Worm (Caenorhabditis elegans) whole organism, early embryonic: ENCODE measurements around the gene mac-1.

Source experiments
- ama-1 ChIP-seq: fragments of 150-350 bp; optimal IDR thresholded peaks from 2 replicates; lab custom pipeline; 2014
- ceh-36 ChIP-seq: sonication (generic microtip); optimal IDR thresholded peaks from 2 replicates; lab custom pipeline; 2016; ENCODE audit warnings: missing genetic modification characterization, inconsistent platforms, missing compliant biosample characterization
- flt-1 ChIP-seq: fragments of 200-800 bp; sonication (Bioruptor generic); IDR thresholded peaks from 2 replicates; pipeline ENCODE4 v1.3.6; 2022; ENCODE audit warnings: missing genetic modification characterization, missing compliant biosample characterization
- hmbx-1 ChIP-seq: sonication (generic microtip); optimal IDR thresholded peaks from 2 replicates; lab custom pipeline; 2016; ENCODE audit warnings: mild to moderate bottlenecking, missing genetic modification characterization, missing compliant biosample characterization
- scrt-1 ChIP-seq: fragments of 200-800 bp; sonication (Bioruptor generic); IDR thresholded peaks from 2 replicates; pipeline ENCODE4 v1.3.6; 2022; ENCODE audit warnings: missing genetic modification characterization, missing compliant biosample characterization
- tbx-11 ChIP-seq: fragments of 200-800 bp; sonication (Bioruptor generic); IDR thresholded peaks from 2 replicates; pipeline ENCODE4 v1.3.6; 2022; ENCODE audit warnings: missing genetic modification characterization, missing compliant biosample characterization
- tbx-37 ChIP-seq: fragments of 200-800 bp; sonication (Bioruptor generic); conservative IDR thresholded peaks from 2 replicates; pipeline ENCODE4 v1.3.6; 2022; ENCODE audit warnings: missing genetic modification reagents, missing genetic modification characterization, missing compliant biosample characterization

DNA sequence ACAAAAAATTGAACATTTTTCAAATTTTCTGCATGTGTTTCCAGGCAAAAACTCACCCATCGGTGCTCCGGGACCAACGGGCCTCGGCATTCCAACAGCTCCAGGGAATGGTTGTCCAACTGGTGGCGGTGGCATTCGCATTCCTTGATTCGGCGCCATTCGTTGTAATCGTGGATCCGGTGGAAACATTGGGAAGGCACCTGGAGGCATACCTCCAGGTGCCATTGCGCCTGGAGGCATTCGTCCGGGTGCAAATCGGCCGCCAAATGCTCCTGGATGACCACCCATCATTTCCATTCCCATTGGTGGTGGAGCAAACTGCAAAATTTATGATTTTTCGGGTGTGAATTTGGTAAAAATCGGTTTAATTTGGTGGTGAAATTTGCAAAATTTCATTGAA lies 5.8 kb upstream of the mac-1 start:
- TF ChIP-seq ama-1 (lab: Kevin White, UChicago), result no peak
- no peak for TF ChIP-seq tbx-37 (GFP tag; lab: Robert Waterston, UW)
- no peak for TF ChIP-seq tbx-11 (GFP tag; lab: Robert Waterston, UW)
- no peak for TF ChIP-seq flt-1 (GFP tag; lab: Robert Waterston, UW)
- no peak for TF ChIP-seq scrt-1 (GFP tag; lab: Robert Waterston, UW)
- no peak for TF ChIP-seq ceh-36 (tag; lab: Kevin White, UChicago)
- TF ChIP-seq hmbx-1 (tag; lab: Kevin White, UChicago), result no peak
